Fruit fly (Drosophila melanogaster) S2 (cell line): ENCODE data around the gene CG44001.

ENCODE experiments used
- CG8478 ChIP-seq: fragments of >200 bp; optimal IDR thresholded peaks from 2 replicates; lab custom pipeline; 2018
- CTCF ChIP-seq, 2 experiments: fragments of >200 bp; optimal IDR thresholded peaks; 2 replicates each; lab custom pipeline; 2018

- TF ChIP-seq CTCF (optimal IDR thresholded peaks at IDR 0.05; lab: Kevin White, UChicago) = no peak
- TF ChIP-seq CG8478 = no peak
These were observed 47.8 kb upstream of the CG44001 start for dm6 chr2L:4995010-4995836.
